Fruit fly (Drosophila melanogaster): ENCODE data around the gene CG10510.

DNA sequence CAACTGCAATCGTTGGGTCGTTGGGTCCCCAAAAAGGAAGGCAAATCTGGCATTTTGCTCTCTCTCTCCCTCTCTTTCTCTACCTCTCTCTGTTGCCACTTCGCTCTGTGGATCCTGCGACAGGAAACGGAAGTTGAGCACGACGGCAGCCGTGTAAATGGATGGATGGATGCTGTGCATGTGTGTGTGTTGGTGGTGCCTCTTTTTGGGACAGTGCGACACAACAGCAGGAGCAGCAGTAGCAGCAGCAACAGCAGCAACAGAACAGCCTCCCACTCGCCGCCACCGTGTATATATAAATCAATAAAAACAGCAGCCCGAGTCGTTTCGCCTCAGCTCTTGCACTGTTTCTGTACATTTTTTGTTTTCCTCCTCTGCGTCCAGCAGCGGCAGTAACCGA is 17.9 kb downstream of the CG10510 start:
- TF ChIP-seq EcR (GFP tag; optimal IDR thresholded peaks at IDR 0.05), result no peak
- no peak for TF ChIP-seq psq (optimal IDR thresholded peaks at IDR 0.05)
- no peak for TF ChIP-seq usp (GFP tag; optimal IDR thresholded peaks at IDR 0.05)
- no peak for TF ChIP-seq CG8478 (optimal IDR thresholded peaks at IDR 0.05)

Data from whole organism.